Fruit fly (Drosophila melanogaster): ENCODE measurements around the gene CG42540.

The CG42540 gene

DNA sequence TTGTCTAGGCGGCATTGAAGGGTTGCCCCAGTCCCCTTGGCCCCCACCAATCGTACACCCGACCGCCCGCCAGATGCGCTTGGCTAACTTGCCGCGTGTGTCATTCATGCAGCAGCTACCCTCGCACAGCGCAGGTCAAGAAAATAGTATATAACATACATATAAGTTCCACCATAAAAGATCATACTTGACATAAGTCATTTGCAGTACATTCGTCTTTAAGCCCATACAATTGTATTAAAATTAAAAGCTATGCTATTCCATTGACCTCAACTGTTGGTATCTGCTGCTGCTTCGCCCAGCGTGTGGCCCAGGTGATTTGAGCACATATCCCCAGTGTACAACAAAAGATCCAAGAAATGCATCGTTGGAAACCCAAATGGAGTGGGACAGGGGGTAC, 55.4 kb downstream of the CG42540 start:
- 0 out of 2 replicates have a peak, but pooled peaks have one; percentile 33 for TF ChIP-seq CG10348 (GFP tag; IDR thresholded peaks at IDR 0.05)
- peak; percentile 96 for TF ChIP-seq CG4496 (GFP tag; IDR thresholded peaks at IDR 0.05)
- peak; percentile 92 for TF ChIP-seq fd96Ca (GFP tag; IDR thresholded peaks at IDR 0.05)
- peak; percentile 89 for TF ChIP-seq Pif1A (GFP tag; optimal IDR thresholded peaks at IDR 0.05)
- TF ChIP-seq gl (tag; optimal IDR thresholded peaks at IDR 0.05): peak; percentile 77
- peak; percentile 80 for TF ChIP-seq rn (GFP tag; IDR thresholded peaks at IDR 0.05)
- peak; percentile 86 for TF ChIP-seq CG15710 (tag; optimal IDR thresholded peaks at IDR 0.05)
- peak; percentile 83 for TF ChIP-seq CG17806 (tag; optimal IDR thresholded peaks at IDR 0.05)
- TF ChIP-seq CG32121 (GFP tag; IDR thresholded peaks at IDR 0.05): peak; percentile 92
- peak; percentile 77 for TF ChIP-seq CG9948 (tag; optimal IDR thresholded peaks at IDR 0.05)
- TF ChIP-seq Pif1B (GFP tag; optimal IDR thresholded peaks at IDR 0.05): peak; percentile 81
- peak; percentile 15 for TF ChIP-seq EcR (GFP tag; optimal IDR thresholded peaks at IDR 0.05)
- peak; percentile 79 for TF ChIP-seq CG14655 (GFP tag; optimal IDR thresholded peaks at IDR 0.05)
- peak; percentile 84 for TF ChIP-seq CG12605 (GFP tag; IDR thresholded peaks at IDR 0.05)
- peak; percentile 83 for TF ChIP-seq CG8301 (tag; optimal IDR thresholded peaks at IDR 0.05)
- TF ChIP-seq Snoo (tag; optimal IDR thresholded peaks at IDR 0.05): peak; percentile 69
- TF ChIP-seq Ets98B (GFP tag; IDR thresholded peaks at IDR 0.05): peak; percentile 92
- TF ChIP-seq CG34367 (tag; optimal IDR thresholded peaks at IDR 0.05): peak; percentile 82
- peak; percentile 84 for TF ChIP-seq CG8159 (tag; optimal IDR thresholded peaks at IDR 0.05)
- TF ChIP-seq D1 (tag; optimal IDR thresholded peaks at IDR 0.05): peak; percentile 27
- peak; percentile 63 for TF ChIP-seq CG13204 (GFP tag; optimal IDR thresholded peaks at IDR 0.05)

DNA sequence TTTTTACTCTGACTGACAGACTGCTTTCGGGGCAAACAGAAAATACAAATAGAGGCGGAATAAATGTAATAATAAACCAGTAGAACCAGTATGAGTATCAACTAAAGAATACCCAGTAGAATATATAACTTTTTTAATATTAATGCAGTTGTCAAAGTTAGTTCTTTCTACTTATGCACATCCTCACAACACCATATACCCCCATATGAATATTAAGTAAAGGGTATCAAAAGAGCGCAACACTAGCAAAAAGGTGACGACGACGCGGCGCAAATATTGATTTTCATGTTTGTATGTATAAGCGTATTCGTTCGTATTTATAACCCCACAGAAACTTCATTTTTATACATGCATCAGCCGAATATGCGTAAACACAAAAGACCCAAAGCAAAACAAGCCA, 57.2 kb downstream of the CG42540 start:
- TF ChIP-seq rn (GFP tag; IDR thresholded peaks at IDR 0.05) (peak; percentile 59), CG9948 (tag; optimal IDR thresholded peaks at IDR 0.05) (peak; percentile 78), Ets98B (GFP tag; IDR thresholded peaks at IDR 0.05) (peak; percentile 90), CG13204 (GFP tag; optimal IDR thresholded peaks at IDR 0.05) (no peak), D1 (tag; optimal IDR thresholded peaks at IDR 0.05) (peak; percentile 59), CG8159 (tag; optimal IDR thresholded peaks at IDR 0.05) (peak; percentile 85), CG34367 (tag; optimal IDR thresholded peaks at IDR 0.05) (peak; percentile 65), Snoo (tag; optimal IDR thresholded peaks at IDR 0.05) (peak; percentile 85), CG32121 (GFP tag; IDR thresholded peaks at IDR 0.05) (peak; percentile 87), CG10348 (GFP tag; IDR thresholded peaks at IDR 0.05) (peak; percentile 48; the same call in 1 of the 2 replicates), fd96Ca (GFP tag; IDR thresholded peaks at IDR 0.05) (peak; percentile 76; the same call in 2 of the 3 replicates), CG12605 (GFP tag; IDR thresholded peaks at IDR 0.05) (peak; percentile 69), Pif1B (GFP tag; optimal IDR thresholded peaks at IDR 0.05) (peak; percentile 87), CG15710 (tag; optimal IDR thresholded peaks at IDR 0.05) (peak; percentile 81), CG14655 (GFP tag; optimal IDR thresholded peaks at IDR 0.05) (peak; percentile 78), gl (tag; optimal IDR thresholded peaks at IDR 0.05) (peak; percentile 75), EcR (GFP tag; optimal IDR thresholded peaks at IDR 0.05) (peak; percentile 28), CG4496 (GFP tag; IDR thresholded peaks at IDR 0.05) (peak; percentile 91), CG17806 (tag; optimal IDR thresholded peaks at IDR 0.05) (peak; percentile 78), Pif1A (GFP tag; optimal IDR thresholded peaks at IDR 0.05) (peak; percentile 91), CG8301 (tag; optimal IDR thresholded peaks at IDR 0.05) (peak; percentile 76)

DNA sequence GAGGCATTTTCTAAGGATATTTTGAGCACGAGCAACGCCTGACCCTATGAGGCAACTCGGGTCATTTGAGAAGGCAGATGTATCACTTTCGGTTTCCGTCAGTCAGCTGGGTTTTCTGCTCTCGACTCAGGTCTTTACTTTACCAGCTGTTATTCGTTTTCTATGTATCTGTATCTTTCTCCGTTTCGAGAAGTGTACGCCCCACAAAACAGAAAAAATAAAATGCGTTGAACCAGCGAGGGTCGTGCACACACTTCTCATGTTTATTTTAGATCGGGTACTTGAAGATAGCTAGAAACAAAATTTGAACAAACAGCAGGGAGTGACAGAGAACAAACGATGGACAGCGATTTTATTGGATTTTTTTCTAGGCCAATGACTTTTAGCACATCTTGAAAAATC, 58.0 kb downstream of the CG42540 start:
- TF ChIP-seq Pif1A (GFP tag; optimal IDR thresholded peaks at IDR 0.05) (no peak), gl (tag; optimal IDR thresholded peaks at IDR 0.05) (no peak), EcR (GFP tag; optimal IDR thresholded peaks at IDR 0.05) (no peak), CG17806 (tag; optimal IDR thresholded peaks at IDR 0.05) (no peak), CG13204 (GFP tag; optimal IDR thresholded peaks at IDR 0.05) (no peak), CG14655 (GFP tag; optimal IDR thresholded peaks at IDR 0.05) (no peak), CG8301 (tag; optimal IDR thresholded peaks at IDR 0.05) (no peak), Pif1B (GFP tag; optimal IDR thresholded peaks at IDR 0.05) (no peak), D1 (tag; optimal IDR thresholded peaks at IDR 0.05) (no peak), CG32121 (GFP tag; IDR thresholded peaks at IDR 0.05) (no peak)

DNA sequence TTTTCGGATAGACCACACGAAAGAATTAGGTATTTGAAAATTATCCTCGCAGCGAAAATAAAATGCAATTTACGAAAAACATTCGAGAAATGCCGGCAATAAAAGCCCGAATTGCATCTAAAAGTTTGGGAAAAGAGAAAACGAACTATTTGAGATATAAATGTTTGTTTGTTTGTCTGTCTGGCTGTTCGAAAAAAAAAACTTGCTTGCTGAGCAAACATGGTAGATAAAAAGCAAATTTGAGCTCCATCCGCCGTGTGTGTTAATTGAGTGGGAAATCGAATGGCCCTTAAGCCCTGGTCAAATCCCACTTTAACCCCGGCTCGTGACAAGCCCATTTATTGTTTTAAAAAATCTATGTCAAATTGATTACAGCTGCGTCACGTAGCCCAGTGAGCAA, 59.2 kb downstream of the CG42540 start:
- no peak for TF ChIP-seq gl (tag; optimal IDR thresholded peaks at IDR 0.05)
- TF ChIP-seq Ets98B (GFP tag; IDR thresholded peaks at IDR 0.05): no peak
- no peak for TF ChIP-seq EcR (GFP tag; optimal IDR thresholded peaks at IDR 0.05)
- no peak for TF ChIP-seq fd96Ca (GFP tag; IDR thresholded peaks at IDR 0.05)
- TF ChIP-seq CG8301 (tag; optimal IDR thresholded peaks at IDR 0.05): no peak
- TF ChIP-seq Pif1A (GFP tag; optimal IDR thresholded peaks at IDR 0.05): no peak
- TF ChIP-seq CG34367 (tag; optimal IDR thresholded peaks at IDR 0.05): no peak
- TF ChIP-seq D1 (tag; optimal IDR thresholded peaks at IDR 0.05): no peak
- TF ChIP-seq rn (GFP tag; IDR thresholded peaks at IDR 0.05): no peak
- TF ChIP-seq Snoo (tag; optimal IDR thresholded peaks at IDR 0.05): no peak
- no peak for TF ChIP-seq CG14655 (GFP tag; optimal IDR thresholded peaks at IDR 0.05)
- TF ChIP-seq CG9948 (tag; optimal IDR thresholded peaks at IDR 0.05): no peak
- TF ChIP-seq Pif1B (GFP tag; optimal IDR thresholded peaks at IDR 0.05): no peak
- TF ChIP-seq CG15710 (tag; optimal IDR thresholded peaks at IDR 0.05): no peak
- no peak for TF ChIP-seq CG8159 (tag; optimal IDR thresholded peaks at IDR 0.05)
- TF ChIP-seq CG32121 (GFP tag; IDR thresholded peaks at IDR 0.05): no peak
- no peak for TF ChIP-seq CG12605 (GFP tag; IDR thresholded peaks at IDR 0.05)
- TF ChIP-seq CG10348 (GFP tag; IDR thresholded peaks at IDR 0.05): no peak

DNA sequence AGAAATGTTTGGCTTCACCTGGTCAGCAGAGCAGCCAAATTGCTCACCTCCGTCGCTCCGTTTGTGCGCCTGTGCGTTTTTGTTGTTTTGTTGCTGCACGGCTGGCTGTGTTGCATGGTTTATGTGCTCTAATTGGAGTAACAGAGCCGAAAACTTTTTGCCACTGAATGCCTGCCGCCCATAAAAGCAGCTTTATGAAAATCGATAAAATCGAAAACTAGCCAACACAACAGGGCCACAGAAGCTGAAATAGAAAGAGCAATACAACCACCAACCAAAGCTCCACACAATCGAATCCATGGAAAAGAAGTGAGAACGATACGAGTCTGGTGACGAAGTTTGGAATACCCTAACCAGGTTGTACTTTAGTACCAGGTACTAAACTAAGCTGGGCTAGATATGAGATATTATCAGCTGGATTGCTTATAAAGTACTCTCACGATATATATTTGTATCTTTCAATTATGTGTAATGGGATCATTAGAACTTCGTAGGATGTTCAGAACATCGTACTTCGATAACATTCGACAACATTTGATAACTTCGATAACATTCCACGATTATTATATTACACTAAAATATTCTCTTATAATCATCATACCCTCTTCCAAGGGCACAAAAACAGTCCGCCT, 63.1 kb downstream of the CG42540 start:
- no peak for TF ChIP-seq EcR (GFP tag; optimal IDR thresholded peaks at IDR 0.05)
- peak; percentile 23 for TF ChIP-seq CG8159 (tag; optimal IDR thresholded peaks at IDR 0.05)
- TF ChIP-seq rn (GFP tag; IDR thresholded peaks at IDR 0.05): no peak
- no peak for TF ChIP-seq CG15710 (tag; optimal IDR thresholded peaks at IDR 0.05)
- peak; percentile 8 for TF ChIP-seq CG8301 (tag; optimal IDR thresholded peaks at IDR 0.05)
- no peak for TF ChIP-seq CG32121 (GFP tag; IDR thresholded peaks at IDR 0.05)
- TF ChIP-seq CG17806 (tag; optimal IDR thresholded peaks at IDR 0.05): no peak
- TF ChIP-seq CG34367 (tag; optimal IDR thresholded peaks at IDR 0.05): no peak
- no peak for TF ChIP-seq fd96Ca (GFP tag; IDR thresholded peaks at IDR 0.05)
- TF ChIP-seq gl (tag; optimal IDR thresholded peaks at IDR 0.05): no peak
